Fruit fly (Drosophila melanogaster) whole organism, prepupa: ENCODE results near the gene ng4.

Experiments
- CG10631 ChIP-seq: fragments of 200-800 bp; sonication (Bioruptor generic); optimal IDR thresholded peaks from 2 replicates; lab custom pipeline; 2016; ENCODE audit warnings: missing biosample characterization, missing genetic modification characterization
- CG10669 ChIP-seq: fragments of 200-800 bp; sonication (Bioruptor generic); optimal IDR thresholded peaks from 3 replicates; lab custom pipeline; 2018; ENCODE audit warnings: missing biosample characterization, mild to moderate bottlenecking, missing genetic modification characterization, moderate library complexity
- CG11762 ChIP-seq: fragments of 200-800 bp; sonication (Bioruptor generic); optimal IDR thresholded peaks from 3 replicates; lab custom pipeline; 2016; ENCODE audit warnings: missing biosample characterization, missing genetic modification characterization; ENCODE audit not compliant: insufficient read depth
- CG11902 ChIP-seq: fragments of 200-800 bp; sonication (Bioruptor generic); optimal IDR thresholded peaks from 3 replicates; lab custom pipeline; 2016; ENCODE audit warnings: missing biosample characterization, missing genetic modification characterization
- CG16779 ChIP-seq: fragments of 200-800 bp; sonication (Bioruptor generic); optimal IDR thresholded peaks from 3 replicates; lab custom pipeline; 2017; ENCODE audit warnings: missing biosample characterization, mild to moderate bottlenecking, missing genetic modification characterization
- CG3032 ChIP-seq: fragments of 200-800 bp; optimal IDR thresholded peaks from 2 replicates; lab custom pipeline; 2019; ENCODE audit warnings: missing biosample characterization, mild to moderate bottlenecking, missing genetic modification characterization, moderate library complexity
- CG31627 ChIP-seq: fragments of 200-800 bp; sonication (Bioruptor generic); optimal IDR thresholded peaks from 3 replicates; lab custom pipeline; 2016; ENCODE audit warnings: missing biosample characterization, missing genetic modification characterization
- CG32006 ChIP-seq: fragments of 200-800 bp; sonication (Bioruptor generic); optimal IDR thresholded peaks from 3 replicates; lab custom pipeline; 2017; ENCODE audit warnings: missing biosample characterization, mild to moderate bottlenecking, missing genetic modification characterization
- CG3919 ChIP-seq: fragments of 200-800 bp; sonication (Bioruptor generic); optimal IDR thresholded peaks from 3 replicates; lab custom pipeline; 2016; ENCODE audit warnings: missing biosample characterization, missing genetic modification characterization
- CG6163 ChIP-seq: fragments of 200-800 bp; sonication (Bioruptor generic); IDR thresholded peaks from 3 replicates; pipeline ENCODE4 v1.3.6; 2022; ENCODE audit warnings: missing biosample characterization, missing genetic modification characterization
- CG6276 ChIP-seq: fragments of 200-800 bp; sonication (Bioruptor generic); optimal IDR thresholded peaks from 2 replicates; lab custom pipeline; 2017; ENCODE audit warnings: missing biosample characterization, mild to moderate bottlenecking, missing genetic modification characterization
- CG6792 ChIP-seq: fragments of 200-800 bp; sonication (Bioruptor generic); optimal IDR thresholded peaks from 3 replicates; lab custom pipeline; 2016; ENCODE audit warnings: missing biosample characterization, missing genetic modification characterization
- CG6808 ChIP-seq: fragments of 200-800 bp; sonication (Bioruptor generic); optimal IDR thresholded peaks from 3 replicates; lab custom pipeline; 2017; ENCODE audit warnings: missing biosample characterization, missing genetic modification characterization, mild to moderate bottlenecking, moderate library complexity, missing genetic modification reagents
- CG6854 ChIP-seq: fragments of 200-800 bp; sonication (Bioruptor generic); optimal IDR thresholded peaks from 2 replicates; lab custom pipeline; 2017; ENCODE audit warnings: missing biosample characterization, mild to moderate bottlenecking, missing genetic modification characterization
- CG8119 ChIP-seq: fragments of 200-800 bp; sonication (Bioruptor generic); IDR thresholded peaks from 3 replicates; pipeline ENCODE4 v1.3.6; 2022; ENCODE audit warnings: missing biosample characterization, missing genetic modification characterization
- CG8319 ChIP-seq: fragments of 200-800 bp; sonication (Bioruptor generic); optimal IDR thresholded peaks from 3 replicates; lab custom pipeline; 2016; ENCODE audit warnings: missing biosample characterization, missing genetic modification characterization
- CG8632 ChIP-seq: fragments of 200-800 bp; sonication (Bioruptor generic); optimal IDR thresholded peaks from 3 replicates; lab custom pipeline; 2016; ENCODE audit warnings: missing biosample characterization, missing genetic modification characterization
- CG9139 ChIP-seq: fragments of 200-800 bp; sonication (Bioruptor generic); optimal IDR thresholded peaks from 3 replicates; lab custom pipeline; 2017; ENCODE audit warnings: missing biosample characterization, mild to moderate bottlenecking, missing genetic modification characterization
- Eip78C ChIP-seq: fragments of 200-800 bp; sonication (Bioruptor generic); peaks from one replicate; lab custom pipeline; 2016; ENCODE audit warnings: missing biosample characterization, missing genetic modification characterization
- Eip93F ChIP-seq: fragments of 200-800 bp; sonication (Bioruptor generic); optimal IDR thresholded peaks from 2 replicates; lab custom pipeline; 2016; ENCODE audit warnings: missing biosample characterization, mild to moderate bottlenecking, missing genetic modification characterization
- Ets96B ChIP-seq: fragments of 200-800 bp; optimal IDR thresholded peaks from 2 replicates; lab custom pipeline; 2019; ENCODE audit warnings: missing biosample characterization, mild to moderate bottlenecking, missing genetic modification characterization, moderate library complexity
- Hr38 ChIP-seq: sonication (Bioruptor generic); optimal IDR thresholded peaks from 2 replicates; lab custom pipeline; 2016; ENCODE audit warnings: missing biosample characterization, missing genetic modification characterization
- Hr39 ChIP-seq: fragments of 200-800 bp; sonication (Bioruptor generic); optimal IDR thresholded peaks from 2 replicates; lab custom pipeline; 2016; ENCODE audit warnings: missing biosample characterization, missing genetic modification characterization
- Hr4 ChIP-seq: fragments of 200-800 bp; sonication (Bioruptor generic); optimal IDR thresholded peaks from 3 replicates; lab custom pipeline; 2016; ENCODE audit warnings: missing biosample characterization, missing genetic modification characterization
- Lpt ChIP-seq: fragments of 200-800 bp; sonication (Bioruptor generic); optimal IDR thresholded peaks from 3 replicates; lab custom pipeline; 2016; ENCODE audit warnings: missing biosample characterization, missing genetic modification characterization
- Met ChIP-seq: fragments of 200-800 bp; sonication (Bioruptor generic); optimal IDR thresholded peaks from 3 replicates; lab custom pipeline; 2016; ENCODE audit warnings: missing biosample characterization, missing genetic modification characterization
- OdsH ChIP-seq: fragments of 200-800 bp; sonication (Bioruptor generic); optimal IDR thresholded peaks from 3 replicates; lab custom pipeline; 2016; ENCODE audit warnings: missing biosample characterization, missing genetic modification characterization
- Smox ChIP-seq: fragments of 200-800 bp; sonication (Bioruptor generic); optimal IDR thresholded peaks from 3 replicates; lab custom pipeline; 2016; ENCODE audit warnings: missing biosample characterization, missing genetic modification characterization
- Sox102F ChIP-seq: fragments of 200-800 bp; sonication (Bioruptor generic); optimal IDR thresholded peaks from 2 replicates; lab custom pipeline; 2016; ENCODE audit warnings: missing biosample characterization, mild to moderate bottlenecking, missing genetic modification characterization
- Sox15 ChIP-seq: fragments of 200-800 bp; sonication (Bioruptor generic); optimal IDR thresholded peaks from 3 replicates; lab custom pipeline; 2016; ENCODE audit warnings: missing biosample characterization, missing genetic modification characterization
- achi ChIP-seq: fragments of 200-800 bp; sonication (Bioruptor generic); optimal IDR thresholded peaks from 3 replicates; lab custom pipeline; 2016; ENCODE audit warnings: missing biosample characterization, missing genetic modification characterization
- dac ChIP-seq: fragments of 200-800 bp; sonication (Bioruptor generic); optimal IDR thresholded peaks from 2 replicates; lab custom pipeline; 2017; ENCODE audit warnings: missing biosample characterization, mild to moderate bottlenecking, missing genetic modification characterization
- eg ChIP-seq: fragments of 200-800 bp; sonication (Bioruptor generic); IDR thresholded peaks from 3 replicates; pipeline ENCODE4 v1.3.6; 2022; ENCODE audit warnings: missing biosample characterization, missing genetic modification characterization
- esn ChIP-seq: fragments of 200-800 bp; sonication (Bioruptor generic); optimal IDR thresholded peaks from 2 replicates; lab custom pipeline; 2016; ENCODE audit warnings: missing biosample characterization, mild to moderate bottlenecking, missing genetic modification characterization, moderate library complexity
- fd85E ChIP-seq: fragments of 200-800 bp; sonication (Bioruptor generic); optimal IDR thresholded peaks from 3 replicates; lab custom pipeline; 2016; ENCODE audit warnings: missing biosample characterization, missing genetic modification characterization
- fkh ChIP-seq: fragments of 200-800 bp; sonication (Bioruptor generic); optimal IDR thresholded peaks from 3 replicates; lab custom pipeline; 2017; ENCODE audit warnings: missing biosample characterization, mild to moderate bottlenecking, missing genetic modification characterization, moderate library complexity
- net ChIP-seq: fragments of 200-800 bp; sonication (Bioruptor generic); optimal IDR thresholded peaks from 3 replicates; lab custom pipeline; 2016; ENCODE audit warnings: missing biosample characterization, missing genetic modification characterization
- pdm3 ChIP-seq: fragments of 200-800 bp; sonication (Bioruptor generic); optimal IDR thresholded peaks from 3 replicates; lab custom pipeline; 2016; ENCODE audit warnings: missing biosample characterization, missing genetic modification characterization
- salr ChIP-seq, 2 experiments: fragments of 200-800 bp; sonication (Bioruptor generic); optimal IDR thresholded peaks; 3 replicates each; lab custom pipeline; 2016 to 2018; ENCODE audit warnings: missing biosample characterization in 2 of 2, missing genetic modification characterization in 2 of 2, mild to moderate bottlenecking in 1 of 2
- spab ChIP-seq: fragments of 200-800 bp; sonication (Bioruptor generic); optimal IDR thresholded peaks from 2 replicates; lab custom pipeline; 2017; ENCODE audit warnings: missing biosample characterization, mild to moderate bottlenecking, missing genetic modification characterization, missing genetic modification reagents
- ss ChIP-seq, 2 experiments: fragments of 200-800 bp; sonication (Bioruptor generic); optimal IDR thresholded peaks; 2 replicates in 1 of 2; 3 replicates in 1 of 2; lab custom pipeline; 2017 to 2018; ENCODE audit warnings: mild to moderate bottlenecking in 2 of 2, missing biosample characterization in 2 of 2, missing genetic modification characterization in 2 of 2, moderate library complexity in 1 of 2
- svp ChIP-seq: fragments of 200-800 bp; sonication (Bioruptor generic); peaks from one replicate; lab custom pipeline; 2016; ENCODE audit warnings: missing biosample characterization, missing genetic modification characterization
- topi ChIP-seq: fragments of 200-800 bp; sonication (Bioruptor generic); optimal IDR thresholded peaks from 3 replicates; lab custom pipeline; 2016; ENCODE audit warnings: missing biosample characterization, missing genetic modification characterization
- vri ChIP-seq: fragments of 200-800 bp; sonication (Bioruptor generic); optimal IDR thresholded peaks from 3 replicates; lab custom pipeline; 2016; ENCODE audit warnings: missing biosample characterization, mild to moderate bottlenecking, missing genetic modification characterization

The ng4 gene

DNA sequence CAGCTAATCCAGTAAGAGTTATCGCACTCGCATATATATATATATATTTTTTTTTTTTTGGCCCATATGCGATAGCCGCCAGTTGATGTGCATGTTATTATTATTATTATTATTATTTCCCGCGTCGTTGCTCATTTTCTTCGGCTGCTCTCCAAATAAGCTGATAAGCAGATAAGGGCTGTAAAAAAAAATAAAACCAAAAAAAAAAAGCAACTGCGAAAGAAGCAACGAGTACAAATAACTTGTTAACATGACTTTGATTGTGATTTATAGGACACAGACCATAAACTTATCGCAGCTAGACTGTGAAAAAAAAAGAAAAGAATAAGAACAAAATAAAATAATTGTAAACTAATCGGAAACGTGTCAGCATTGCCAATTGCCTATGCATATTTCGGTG, 21.8 kb upstream of the ng4 start:
- TF ChIP-seq CG6808 (GFP tag; lab: Kevin White, UChicago) (no peak), CG8319 (GFP tag; lab: Kevin White, UChicago) (no peak), Hr4 (GFP tag; lab: Kevin White, UChicago) (no peak), Sox102F (GFP tag; lab: Kevin White, UChicago) (no peak), eg (GFP tag; lab: Robert Waterston, UW) (no peak), Hr38 (GFP tag; lab: Kevin White, UChicago) (no peak), vri (peak; percentile 58), CG8632 (GFP tag; lab: Kevin White, UChicago) (no peak), CG10669 (GFP tag; lab: Kevin White, UChicago) (no peak), Ets96B (tag; lab: Kevin White, UChicago) (no peak), CG6163 (GFP tag; lab: Robert Waterston, UW) (0 out of 3 replicates have a peak, but pooled peaks have one; percentile 20)

DNA sequence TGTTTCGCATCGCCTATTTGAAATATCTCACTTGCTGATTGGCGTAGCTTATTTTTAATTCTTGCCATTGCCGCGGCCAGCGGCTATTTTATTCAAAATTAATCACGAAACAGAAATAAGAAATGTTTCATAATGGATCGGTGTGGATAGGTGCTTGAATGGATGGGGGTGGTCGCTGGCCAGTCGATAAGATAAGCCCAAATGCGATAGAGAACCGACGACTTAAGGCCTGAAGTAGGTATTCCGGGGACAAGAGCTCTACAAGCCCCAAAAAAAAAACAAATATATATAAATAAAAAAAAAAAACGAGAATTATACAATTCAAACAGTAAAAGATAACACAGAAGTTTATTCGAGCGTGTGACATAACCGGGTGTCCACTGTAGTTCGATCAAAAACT, 16.5 kb upstream of the ng4 start:
- no peak for TF ChIP-seq dac
- TF ChIP-seq vri, result peak; percentile 75
- no peak for TF ChIP-seq Sox15 (GFP tag; lab: Kevin White, UChicago)

dm6 chrX:3255569-3256309, 11.7 kb upstream of the ng4 start:
- TF ChIP-seq net (GFP tag; lab: Kevin White, UChicago) (peak; percentile 93), CG3032 (tag; lab: Kevin White, UChicago) (peak; percentile 78), pdm3 (peak; percentile 96), CG3919 (peak; percentile 93), Eip93F (GFP tag; lab: Kevin White, UChicago) (peak; percentile 51), Hr39 (peak; percentile 93), CG9139 (GFP tag; lab: Kevin White, UChicago) (peak; percentile 84), esn (peak; percentile 96), fkh (GFP tag; lab: Kevin White, UChicago) (peak; percentile 63), ss (GFP tag; optimal IDR thresholded peaks at IDR 0.05; lab: Kevin White, UChicago) (peak; percentile 68 to 78), Hr4 (GFP tag; lab: Kevin White, UChicago) (peak; percentile 91), CG8319 (GFP tag; lab: Kevin White, UChicago) (peak; percentile 90), OdsH (GFP tag; lab: Kevin White, UChicago) (peak; percentile 95), Lpt (peak; percentile 96), CG6808 (GFP tag; lab: Kevin White, UChicago) (peak; percentile 88), CG6854 (peak; percentile 82), Eip78C (GFP tag; lab: Kevin White, UChicago) (peak; percentile 97), CG8119 (GFP tag; lab: Robert Waterston, UW) (peak; percentile 98), CG8632 (GFP tag; lab: Kevin White, UChicago) (peak; percentile 95), Hr38 (GFP tag; lab: Kevin White, UChicago) (peak; percentile 44), CG11762 (GFP tag; lab: Kevin White, UChicago) (peak; percentile 93), svp (GFP tag; lab: Kevin White, UChicago) (peak; percentile 94), CG6163 (GFP tag; lab: Robert Waterston, UW) (peak; percentile 86), Sox15 (GFP tag; lab: Kevin White, UChicago) (peak; percentile 92), Sox102F (GFP tag; lab: Kevin White, UChicago) (peak; percentile 92), CG11902 (GFP tag; lab: Kevin White, UChicago) (peak; percentile 90), dac (peak; percentile 95), CG6792 (GFP tag; lab: Kevin White, UChicago) (peak; percentile 93), Met (peak; percentile 96), CG10631 (GFP tag; lab: Kevin White, UChicago) (peak; percentile 97), spab (GFP tag; lab: Kevin White, UChicago) (peak; percentile 91), fd85E (peak; percentile 63), CG10669 (GFP tag; lab: Kevin White, UChicago) (peak; percentile 91), salr (GFP tag; optimal IDR thresholded peaks at IDR 0.05; lab: Kevin White, UChicago) (peak; percentile 67 to 97), Smox (GFP tag; lab: Kevin White, UChicago) (peak; percentile 94), CG16779 (tag; lab: Kevin White, UChicago) (peak; percentile 80), achi (peak; percentile 96), CG32006 (GFP tag; lab: Kevin White, UChicago) (peak; percentile 99), topi (peak; percentile 98), CG6276 (GFP tag; lab: Kevin White, UChicago) (peak; percentile 98), CG31627 (peak; percentile 94), eg (GFP tag; lab: Robert Waterston, UW) (peak; percentile 94)
